Fruit fly (Drosophila melanogaster): Measurements from ENCODE around the gene CG9356.

Gene CG9356

DNA sequence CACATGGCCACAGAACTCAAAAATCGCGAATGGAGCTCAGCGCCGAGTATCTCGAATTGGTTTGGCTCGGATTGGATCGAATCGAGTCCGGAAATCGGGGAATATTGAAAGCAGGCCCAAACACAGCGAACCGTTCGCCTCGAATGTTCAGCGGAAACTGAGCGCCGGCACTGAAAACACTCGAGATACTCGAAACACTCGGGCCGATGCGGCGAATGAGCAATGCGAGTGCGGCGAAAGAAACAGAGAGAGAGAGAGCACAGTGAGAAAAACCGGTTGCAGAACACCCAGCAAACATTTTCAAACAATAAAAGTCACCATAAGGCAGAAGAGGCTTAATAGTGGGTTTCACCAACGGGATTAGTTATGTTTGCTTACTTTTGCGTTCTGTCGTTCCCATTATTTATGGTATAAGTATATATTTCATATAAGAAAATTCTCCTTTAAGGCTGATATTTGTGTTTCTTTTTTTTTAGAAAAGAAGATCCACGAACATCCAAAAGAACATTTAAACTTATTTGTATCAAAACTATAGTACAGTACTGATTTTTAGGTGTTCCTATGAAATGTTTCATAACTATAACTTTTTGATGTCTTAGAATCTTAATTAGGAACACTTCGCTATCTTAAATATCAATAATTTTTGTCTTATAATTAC lies 9.6 kb downstream of the CG9356 start, which contains the start of gene FER (continued):
- TF ChIP-seq Dek (tag; optimal IDR thresholded peaks at IDR 0.05) (peak; percentile 24), kni (GFP tag; optimal IDR thresholded peaks at IDR 0.05) (no peak), CG8281 (tag; optimal IDR thresholded peaks at IDR 0.05) (no peak), dpn (GFP tag; optimal IDR thresholded peaks at IDR 0.05) (peak; percentile 19 to 31), CG6791 (GFP tag; IDR thresholded peaks at IDR 0.05; ENCODE audit: partially characterized antibody) (peak; percentile 53; the same call in 2 of the 3 replicates), CG11398 (GFP tag; optimal IDR thresholded peaks at IDR 0.05) (peak; percentile 15), CG17328 (GFP tag; IDR thresholded peaks at IDR 0.05) (0 out of 2 replicates have a peak, but pooled peaks have one; percentile 9), Ets97D (GFP tag; optimal IDR thresholded peaks at IDR 0.05) (no peak), az2 (GFP tag; optimal IDR thresholded peaks at IDR 0.05) (no peak), Mes4 (GFP tag; optimal IDR thresholded peaks at IDR 0.05) (peak; percentile 26), CG10565 (GFP tag; optimal IDR thresholded peaks at IDR 0.05) (no peak), pho (GFP tag; optimal IDR thresholded peaks at IDR 0.05) (no peak), CG43689 (GFP tag; IDR thresholded peaks at IDR 0.05) (no peak), CG34224 (GFP tag; IDR thresholded peaks at IDR 0.05; ENCODE audit: partially characterized antibody) (peak; percentile 68; the same call in 1 of the 3 replicates), gem (tag; optimal IDR thresholded peaks at IDR 0.05) (peak; percentile 36), CG13424 (tag; optimal IDR thresholded peaks at IDR 0.05) (peak; percentile 0), CG31441 (GFP tag; IDR thresholded peaks at IDR 0.05) (no peak; the same call in 1 of the 2 replicates), cato (GFP tag; optimal IDR thresholded peaks at IDR 0.05; ENCODE audit: borderline replicate concordance) (no peak), Rfx (GFP tag; IDR thresholded peaks at IDR 0.05) (peak; percentile 56; the same call in 1 of the 2 replicates), Gug (GFP tag; IDR thresholded peaks at IDR 0.05) (no peak; the same call in 3 of the 4 replicates), CrebB (tag; optimal IDR thresholded peaks at IDR 0.05) (peak; percentile 75), CG15696 (tag; optimal IDR thresholded peaks at IDR 0.05) (no peak), trh (GFP tag; optimal IDR thresholded peaks at IDR 0.05) (no peak), Atf6 (GFP tag; IDR thresholded peaks at IDR 0.05) (peak; percentile 46), CG11085 (GFP tag; IDR thresholded peaks at IDR 0.05) (no peak), stc (GFP tag; IDR thresholded peaks at IDR 0.05) (peak; percentile 46; the same call in 1 of the 2 replicates), hbn (GFP tag; IDR thresholded peaks at IDR 0.05; ENCODE audit: partially characterized antibody) (0 out of 2 replicates have a peak, but pooled peaks have one; percentile 15), Stat92E (GFP tag; optimal IDR thresholded peaks at IDR 0.05) (peak in 1 of 3 experiments; percentile 71), otp (GFP tag; IDR thresholded peaks at IDR 0.05) (peak; percentile 57; the same call in 2 of the 3 replicates), zen2 (GFP tag; IDR thresholded peaks at IDR 0.05; ENCODE audit: partially characterized antibody) (no peak), Oli (tag; optimal IDR thresholded peaks at IDR 0.05) (no peak), sisA (GFP tag; IDR thresholded peaks at IDR 0.05) (no peak), zf30C (GFP tag; optimal IDR thresholded peaks at IDR 0.05) (peak; percentile 86), kay (GFP tag; optimal IDR thresholded peaks at IDR 0.05) (no peak), CG4360 (GFP tag; IDR thresholded peaks at IDR 0.05) (no peak; the same call in 1 of the 2 replicates), ab (GFP tag; optimal IDR thresholded peaks at IDR 0.05) (no peak), odd (GFP tag; optimal IDR thresholded peaks at IDR 0.05) (no peak), nerfin-1 (tag; optimal IDR thresholded peaks at IDR 0.05) (peak; percentile 45), CG7963 (GFP tag; IDR thresholded peaks at IDR 0.05; ENCODE audit: partially characterized antibody) (0 out of 3 replicates have a peak, but pooled peaks have one; percentile 10), ranshi (GFP tag; IDR thresholded peaks at IDR 0.05) (peak; percentile 8; the same call in 1 of the 2 replicates), dmrt11E (tag; optimal IDR thresholded peaks at IDR 0.05) (no peak), MBD-R2 (GFP tag; IDR thresholded peaks at IDR 0.05) (peak; percentile 28; the same call in 1 of the 2 replicates), sqz (GFP tag; optimal IDR thresholded peaks at IDR 0.05) (peak; percentile 26), CG11696 (GFP tag; IDR thresholded peaks at IDR 0.05) (0 out of 2 replicates have a peak, but pooled peaks have one; percentile 34), zen (tag; optimal IDR thresholded peaks at IDR 0.05) (no peak), luna (GFP tag; optimal IDR thresholded peaks at IDR 0.05) (no peak), z (GFP tag; IDR thresholded peaks at IDR 0.05) (peak; percentile 99), pum (GFP tag; optimal IDR thresholded peaks at IDR 0.05) (no peak), Aef1 (GFP tag; IDR thresholded peaks at IDR 0.05) (no peak)

Measured in whole organism, embryonic.